Fruit fly (Drosophila melanogaster): Measurements from ENCODE around the gene CG10383.

- TF ChIP-seq psq (optimal IDR thresholded peaks at IDR 0.05) (no peak), usp (GFP tag; optimal IDR thresholded peaks at IDR 0.05) (no peak), pan (optimal IDR thresholded peaks at IDR 0.05) (no peak), CG8478 (optimal IDR thresholded peaks at IDR 0.05) (no peak), EcR (GFP tag; optimal IDR thresholded peaks at IDR 0.05) (no peak)
Observed at dm6 chr2L:18708239-18708891, 13.0 kb upstream of the CG10383 start, which contains the start of the genes Faf2 and Grip71.
